Worm (Caenorhabditis elegans): ENCODE measurements around the gene D1025.10.

The D1025.10 gene

DNA sequence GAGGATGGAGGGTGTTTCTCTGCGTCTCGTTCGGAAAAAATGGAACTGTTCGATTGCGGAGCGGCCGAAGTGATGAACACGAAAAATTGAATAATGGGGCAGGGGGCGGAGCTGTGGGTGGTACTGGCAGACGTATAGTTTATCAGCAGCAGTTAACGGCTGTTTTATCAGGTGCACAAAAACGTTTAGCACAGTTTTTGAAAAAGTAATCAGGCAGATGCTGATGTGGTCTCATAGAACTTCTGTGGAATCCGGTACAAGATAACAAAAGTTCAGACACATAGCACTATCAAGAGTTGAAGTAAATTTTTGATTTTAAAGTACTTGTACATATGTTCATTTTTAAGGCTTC lies 12.1 kb upstream of the D1025.10 start:
- no peak for TF ChIP-seq pros-1 (tag; optimal IDR thresholded peaks at IDR 0.05)
- no peak for TF ChIP-seq pha-2 (tag; optimal IDR thresholded peaks at IDR 0.05)
- TF ChIP-seq ref-2 (tag; optimal IDR thresholded peaks at IDR 0.05), result peak; percentile 33
- no peak for TF ChIP-seq ceh-6 (GFP tag; optimal IDR thresholded peaks at IDR 0.05)
- TF ChIP-seq pag-3 (tag; optimal IDR thresholded peaks at IDR 0.05; ENCODE audit: borderline replicate concordance), result no peak
- TF ChIP-seq F13H6.1 (tag; optimal IDR thresholded peaks at IDR 0.05), result no peak
- no peak for TF ChIP-seq eyg-1 (tag; optimal IDR thresholded peaks at IDR 0.05)
- TF ChIP-seq sox-2 (GFP tag; IDR thresholded peaks at IDR 0.05), result no peak
- peak; percentile 68 for TF ChIP-seq elt-2 (tag; optimal IDR thresholded peaks at IDR 0.05)
- TF ChIP-seq tbx-2 (tag; optimal IDR thresholded peaks at IDR 0.05), result no peak
- TF ChIP-seq hlh-6 (tag; optimal IDR thresholded peaks at IDR 0.05), result no peak

DNA sequence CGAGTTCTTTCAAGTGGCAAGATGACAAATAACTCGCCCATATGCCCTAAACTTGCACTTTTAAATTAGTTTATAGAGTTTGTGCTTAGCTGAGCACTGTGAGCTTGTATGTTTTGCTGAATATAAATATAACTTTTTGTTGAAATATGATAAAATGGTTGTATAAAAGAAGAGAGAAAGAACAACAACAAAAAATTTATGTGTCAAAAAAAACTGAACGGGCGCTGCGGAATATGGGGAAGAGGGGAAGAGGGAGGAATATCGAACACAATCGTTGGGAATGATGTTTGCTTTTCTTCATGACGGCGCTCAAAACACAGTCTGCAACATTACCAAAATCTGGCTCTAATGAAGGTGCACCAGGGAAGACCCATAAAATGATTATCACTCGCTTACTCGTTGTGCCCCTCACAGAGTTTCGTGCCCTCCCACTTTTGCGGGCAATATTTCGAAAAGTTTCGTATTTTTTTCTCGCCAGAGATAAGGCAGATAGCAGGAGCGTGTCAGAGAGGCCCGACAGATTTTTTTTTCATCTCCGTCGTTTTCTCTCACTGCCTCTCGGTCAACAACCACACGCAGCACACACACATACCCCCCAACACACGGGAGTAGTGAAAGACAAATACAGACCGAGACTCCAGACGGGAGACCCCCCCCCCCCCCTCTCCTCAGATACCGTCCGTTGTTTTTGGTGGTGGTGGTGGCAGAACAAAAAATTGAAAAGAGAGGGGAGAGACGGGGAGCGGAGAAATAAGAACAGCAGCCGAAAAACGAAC lies 10.9 kb upstream of the D1025.10 start:
- TF ChIP-seq tbx-2 (tag; optimal IDR thresholded peaks at IDR 0.05) (peak; percentile 14), C08G9.2 (tag; optimal IDR thresholded peaks at IDR 0.05) (no peak), ceh-18 (tag; optimal IDR thresholded peaks at IDR 0.05) (peak; percentile 53), ceh-9 (tag; optimal IDR thresholded peaks at IDR 0.05) (no peak), ttx-3 (tag; optimal IDR thresholded peaks at IDR 0.05) (no peak), C38D4.7 (GFP tag; optimal IDR thresholded peaks at IDR 0.05) (no peak), pqm-1 (tag; optimal IDR thresholded peaks at IDR 0.05) (peak; percentile 14), ref-2 (tag; optimal IDR thresholded peaks at IDR 0.05) (peak; percentile 34), ceh-2 (tag; optimal IDR thresholded peaks at IDR 0.05) (peak; percentile 8), dve-1 (tag; optimal IDR thresholded peaks at IDR 0.05) (peak; percentile 25), odd-2 (tag; optimal IDR thresholded peaks at IDR 0.05) (no peak), sdc-2 (tag; optimal IDR thresholded peaks at IDR 0.05) (peak; percentile 52), elt-2 (tag; optimal IDR thresholded peaks at IDR 0.05) (peak; percentile 72), ahr-1 (tag; optimal IDR thresholded peaks at IDR 0.05) (no peak)

DNA sequence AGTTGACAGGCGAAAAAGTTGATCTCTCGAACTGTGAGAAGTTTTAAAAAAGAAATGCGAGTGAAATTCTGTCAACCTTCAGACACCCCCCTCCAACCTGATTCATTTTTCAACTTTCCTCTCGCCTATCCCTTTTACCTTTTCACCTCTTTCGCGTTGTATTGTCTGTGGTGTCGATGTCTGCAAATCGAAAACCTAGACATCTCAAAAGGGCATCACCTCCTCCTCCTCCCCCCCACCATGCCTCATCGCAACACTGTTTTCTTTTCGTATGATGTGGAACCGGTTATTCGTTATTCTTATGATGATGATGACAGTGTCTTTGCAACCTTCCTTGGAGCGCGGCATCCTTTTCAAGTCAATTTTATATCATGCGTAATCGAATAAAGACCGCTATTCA lies 8.7 kb upstream of the D1025.10 start:
- no peak for TF ChIP-seq dmd-4 (tag; optimal IDR thresholded peaks at IDR 0.05; ENCODE audit: borderline replicate concordance)
- TF ChIP-seq C08G9.2 (tag; optimal IDR thresholded peaks at IDR 0.05), result no peak
- TF ChIP-seq zip-5 (tag; optimal IDR thresholded peaks at IDR 0.05), result no peak

ce11 chrX:14508823-14509259 lies 7.8 kb upstream of the D1025.10 start:
- TF ChIP-seq ets-4 (tag; optimal IDR thresholded peaks at IDR 0.05), result no peak
- TF ChIP-seq T23F11.4 (GFP tag; optimal IDR thresholded peaks at IDR 0.05), result no peak
- peak; percentile 38 for TF ChIP-seq unc-55 (GFP tag; optimal IDR thresholded peaks at IDR 0.05)
- TF ChIP-seq ceh-18 (tag; optimal IDR thresholded peaks at IDR 0.05), result peak; percentile 61
- TF ChIP-seq rnt-1 (tag; optimal IDR thresholded peaks at IDR 0.05), result peak; percentile 36
- no peak for TF ChIP-seq lim-6 (tag; optimal IDR thresholded peaks at IDR 0.05)

ce11 chrX:14510358-14510757 lies 6.3 kb upstream of the D1025.10 start:
- TF ChIP-seq C38D4.7 (GFP tag; optimal IDR thresholded peaks at IDR 0.05) (no peak), pha-4 (tag; optimal IDR thresholded peaks at IDR 0.05) (no peak), fkh-10 (GFP tag; optimal IDR thresholded peaks at IDR 0.05) (no peak), unc-55 (GFP tag; optimal IDR thresholded peaks at IDR 0.05) (no peak), ceh-48 (tag; optimal IDR thresholded peaks at IDR 0.05) (no peak)

- TF ChIP-seq lim-6 (tag; optimal IDR thresholded peaks at IDR 0.05) (no peak), pha-4 (tag; optimal IDR thresholded peaks at IDR 0.05) (no peak), ref-2 (tag; optimal IDR thresholded peaks at IDR 0.05) (no peak), ttx-3 (tag; optimal IDR thresholded peaks at IDR 0.05) (no peak), pat-9 (tag; optimal IDR thresholded peaks at IDR 0.05) (no peak), ceh-45 (GFP tag; IDR thresholded peaks at IDR 0.05) (no peak), tbx-2 (tag; optimal IDR thresholded peaks at IDR 0.05) (no peak), tbx-7 (tag; optimal IDR thresholded peaks at IDR 0.05) (no peak), ztf-16 (tag; optimal IDR thresholded peaks at IDR 0.05) (no peak), dmd-4 (tag; optimal IDR thresholded peaks at IDR 0.05; ENCODE audit: borderline replicate concordance) (no peak), pax-1 (tag; optimal IDR thresholded peaks at IDR 0.05) (no peak), sox-4 (tag; optimal IDR thresholded peaks at IDR 0.05) (no peak), hlh-15 (tag; optimal IDR thresholded peaks at IDR 0.05) (no peak), Y22D7AL.16 (tag; optimal IDR thresholded peaks at IDR 0.05) (no peak), F13H6.1 (tag; optimal IDR thresholded peaks at IDR 0.05) (no peak), npax-4 (tag; optimal IDR thresholded peaks at IDR 0.05) (no peak), ceh-9 (tag; optimal IDR thresholded peaks at IDR 0.05) (no peak), dve-1 (tag; optimal IDR thresholded peaks at IDR 0.05) (no peak), T23F11.4 (GFP tag; optimal IDR thresholded peaks at IDR 0.05) (no peak)
Measured at ce11 chrX:14512817-14513216, 3.8 kb upstream of the D1025.10 start, which contains the start of gene fbxa-141. TSS of gene fbxa-141 (minus strand) at chrX:14512917.

Data from whole organism, late embryonic.